Fruit fly (Drosophila melanogaster): ENCODE results near the gene CG5050.

The CG5050 gene

dm6 chr2L:17430602-17431358, 21.9 kb upstream of the CG5050 start:
- peak; percentile 50 to 71 for TF ChIP-seq dl (GFP tag; optimal IDR thresholded peaks at IDR 0.05; ENCODE audit: insufficient read depth in 1 of 2, partially characterized antibody in 2 of 2)
- TF ChIP-seq pan (optimal IDR thresholded peaks at IDR 0.05), result no peak
- TF ChIP-seq GATAd (GFP tag; optimal IDR thresholded peaks at IDR 0.05), result no peak
- TF ChIP-seq N (GFP tag; optimal IDR thresholded peaks at IDR 0.05), result no peak
- no peak for TF ChIP-seq Rel (GFP tag; optimal IDR thresholded peaks at IDR 0.05)
- TF ChIP-seq Rel (tag; optimal IDR thresholded peaks at IDR 0.05), result peak; percentile 93
- no peak for TF ChIP-seq woc (GFP tag; optimal IDR thresholded peaks at IDR 0.05)
- TF ChIP-seq foxo (GFP tag; optimal IDR thresholded peaks at IDR 0.05), result no peak
- TF ChIP-seq HLH106 (tag; optimal IDR thresholded peaks at IDR 0.05), result no peak
- TF ChIP-seq Myc (optimal IDR thresholded peaks at IDR 0.05), result no peak
- TF ChIP-seq Dfd (GFP tag; optimal IDR thresholded peaks at IDR 0.05), result no peak
- no peak for TF ChIP-seq ey (GFP tag; optimal IDR thresholded peaks at IDR 0.05)
- no peak for TF ChIP-seq sv (GFP tag; optimal IDR thresholded peaks at IDR 0.05)
- TF ChIP-seq lola (GFP tag; optimal IDR thresholded peaks at IDR 0.05), result no peak
- TF ChIP-seq dsf (GFP tag; optimal IDR thresholded peaks at IDR 0.05; ENCODE audit: borderline replicate concordance), result no peak
- TF ChIP-seq Dif (GFP tag; optimal IDR thresholded peaks at IDR 0.05; ENCODE audit: partially characterized antibody), result peak; percentile 69
- peak; percentile 1 for TF ChIP-seq Jra (GFP tag; optimal IDR thresholded peaks at IDR 0.05)
- no peak for TF ChIP-seq tai (GFP tag; optimal IDR thresholded peaks at IDR 0.05)
- no peak for TF ChIP-seq Abd-B (GFP tag; optimal IDR thresholded peaks at IDR 0.05)
- TF ChIP-seq CrebA (GFP tag; optimal IDR thresholded peaks at IDR 0.05; ENCODE audit: borderline replicate concordance), result no peak
- TF ChIP-seq dmrt93B (GFP tag; optimal IDR thresholded peaks at IDR 0.05), result no peak

dm6 chr2L:17431359-17431675, 21.4 kb upstream of the CG5050 start:
- TF ChIP-seq Sp1 (GFP tag; optimal IDR thresholded peaks at IDR 0.05) (no peak), foxo (GFP tag; optimal IDR thresholded peaks at IDR 0.05) (peak in 1 of 2 experiments; percentile 73), CG9705 (GFP tag; optimal IDR thresholded peaks at IDR 0.05) (no peak), ey (GFP tag; optimal IDR thresholded peaks at IDR 0.05) (peak; percentile 49), Dfd (GFP tag; optimal IDR thresholded peaks at IDR 0.05) (no peak), brk (GFP tag; optimal IDR thresholded peaks at IDR 0.05) (peak; percentile 39), tai (GFP tag; optimal IDR thresholded peaks at IDR 0.05) (peak; percentile 46), woc (GFP tag; optimal IDR thresholded peaks at IDR 0.05) (peak; percentile 58), Jra (GFP tag; optimal IDR thresholded peaks at IDR 0.05) (no peak), Mio (GFP tag; optimal IDR thresholded peaks at IDR 0.05) (no peak), br (GFP tag; optimal IDR thresholded peaks at IDR 0.05) (peak; percentile 39), GATAd (GFP tag; optimal IDR thresholded peaks at IDR 0.05) (no peak), fru (GFP tag; optimal IDR thresholded peaks at IDR 0.05) (peak; percentile 77), Hr83 (GFP tag; optimal IDR thresholded peaks at IDR 0.05; ENCODE audit: poor library complexity, severe bottlenecking) (no peak), h (GFP tag; optimal IDR thresholded peaks at IDR 0.05) (peak; percentile 69), psq (GFP tag; optimal IDR thresholded peaks at IDR 0.05) (peak; percentile 24), sv (GFP tag; optimal IDR thresholded peaks at IDR 0.05) (no peak), rgr (GFP tag; optimal IDR thresholded peaks at IDR 0.05) (peak; percentile 66), OdsH (GFP tag; optimal IDR thresholded peaks at IDR 0.05) (peak; percentile 68), Hr78 (GFP tag; optimal IDR thresholded peaks at IDR 0.05) (no peak)

DNA sequence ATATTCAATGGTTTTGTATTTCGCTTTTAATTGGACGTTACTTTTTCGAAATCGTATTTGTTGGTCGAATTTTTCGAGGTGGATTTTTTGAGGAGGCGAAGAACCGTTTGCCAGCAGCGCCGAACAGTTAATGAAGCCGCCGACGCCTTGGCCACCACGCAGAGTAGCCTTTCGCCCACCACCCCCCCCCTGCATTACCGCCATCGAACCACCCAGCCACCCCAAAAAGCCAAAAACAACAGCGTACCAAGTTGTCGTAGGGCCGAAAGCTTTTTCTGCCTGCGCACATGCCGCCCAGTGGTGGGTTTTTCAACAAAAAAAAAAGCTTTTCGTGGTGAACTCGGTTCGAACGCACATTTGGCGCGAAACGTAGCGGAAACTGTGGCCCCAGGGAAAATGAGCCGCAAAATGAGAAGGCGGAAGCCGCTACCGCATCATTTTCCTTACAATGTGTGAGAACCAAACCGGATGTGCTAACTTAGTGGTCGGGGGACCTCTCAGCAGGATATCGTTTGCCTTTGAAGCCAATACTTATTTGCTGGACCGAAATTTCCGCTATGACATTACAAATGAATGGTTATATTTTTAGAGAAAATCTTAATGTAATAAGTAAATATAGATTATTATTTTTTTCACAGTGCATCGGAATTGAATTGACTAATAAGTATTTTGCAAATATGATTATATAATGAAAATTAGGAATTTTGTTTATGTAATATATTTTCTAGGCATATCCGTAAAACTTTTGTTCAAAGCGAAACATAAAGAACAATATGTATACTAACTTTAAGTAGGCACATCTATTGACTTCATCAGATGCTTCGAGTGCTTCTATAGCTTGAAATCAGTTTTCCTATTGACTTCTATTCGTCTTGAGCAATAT, 19.5 kb upstream of the CG5050 start, which contains the start of the genes Dif and CG5043:
Dif (minus strand) TSS at position 132 of the 883 bp plus-strand sequence.
CG5043 (plus strand) TSS at position 833 of the 883 bp plus-strand sequence.
- TF ChIP-seq h (GFP tag; optimal IDR thresholded peaks at IDR 0.05), result no peak
- no peak for TF ChIP-seq brk (GFP tag; optimal IDR thresholded peaks at IDR 0.05)
- TF ChIP-seq dmrt93B (GFP tag; optimal IDR thresholded peaks at IDR 0.05), result no peak
- no peak for TF ChIP-seq Abd-B (GFP tag; optimal IDR thresholded peaks at IDR 0.05)
- no peak for TF ChIP-seq dl (GFP tag; optimal IDR thresholded peaks at IDR 0.05; ENCODE audit: insufficient read depth in 1 of 2, partially characterized antibody in 2 of 2)
- TF ChIP-seq Dif (GFP tag; optimal IDR thresholded peaks at IDR 0.05; ENCODE audit: partially characterized antibody), result peak; percentile 9
- no peak for TF ChIP-seq CG32264 (GFP tag; optimal IDR thresholded peaks at IDR 0.05)
- no peak for TF ChIP-seq Vsx2 (GFP tag; optimal IDR thresholded peaks at IDR 0.05; ENCODE audit: partially characterized antibody)
